Fruit fly (Drosophila melanogaster): ENCODE results near the gene Surf4.

Surf4 gene

dm6 chr3R:15330472-15330871 lies 15.5 kb downstream of the Surf4 start, which contains the start of gene mRpL9 (continued):
- TF ChIP-seq cwo (GFP tag; optimal IDR thresholded peaks at IDR 0.05) (no peak), CG9215 (GFP tag; IDR thresholded peaks at IDR 0.05) (peak; percentile 25; the same call in 1 of the 2 replicates), CTCF (GFP tag; optimal IDR thresholded peaks at IDR 0.05) (peak; percentile 26), dmrt99B (tag; optimal IDR thresholded peaks at IDR 0.05) (no peak), CG9932 (GFP tag; IDR thresholded peaks at IDR 0.05) (peak; percentile 60), CG6854 (GFP tag; optimal IDR thresholded peaks at IDR 0.05) (no peak), lbe (GFP tag; optimal IDR thresholded peaks at IDR 0.05) (no peak), grau (tag; optimal IDR thresholded peaks at IDR 0.05) (peak; percentile 39), NC2α (GFP tag; optimal IDR thresholded peaks at IDR 0.05) (no peak), CG17612 (GFP tag; IDR thresholded peaks at IDR 0.05) (no peak), CG15011 (GFP tag; optimal IDR thresholded peaks at IDR 0.05) (no peak), gcm2 (GFP tag; optimal IDR thresholded peaks at IDR 0.05) (no peak), CG2712 (tag; optimal IDR thresholded peaks at IDR 0.05) (peak; percentile 34), CG1603 (tag; optimal IDR thresholded peaks at IDR 0.05) (peak; percentile 61), CG3163 (GFP tag; optimal IDR thresholded peaks at IDR 0.05) (no peak), CG7271 (tag; optimal IDR thresholded peaks at IDR 0.05) (no peak), CG33213 (GFP tag; optimal IDR thresholded peaks at IDR 0.05) (no peak), CG8478 (optimal IDR thresholded peaks at IDR 0.05) (no peak), btn (GFP tag; optimal IDR thresholded peaks at IDR 0.05) (no peak), bbx (GFP tag; IDR thresholded peaks at IDR 0.05; ENCODE audit: partially characterized antibody) (no peak; the same call in 1 of the 2 replicates), ci (GFP tag; IDR thresholded peaks at IDR 0.05) (0 out of 3 replicates have a peak, but pooled peaks have one; percentile 37), CG10366 (GFP tag; IDR thresholded peaks at IDR 0.05) (no peak), nom (GFP tag; optimal IDR thresholded peaks at IDR 0.05) (no peak), gce (GFP tag; IDR thresholded peaks at IDR 0.05) (no peak), eve (GFP tag; optimal IDR thresholded peaks at IDR 0.05) (no peak), CG7556 (GFP tag; optimal IDR thresholded peaks at IDR 0.05) (no peak), crp (GFP tag; optimal IDR thresholded peaks at IDR 0.05) (no peak), CG10543 (GFP tag; optimal IDR thresholded peaks at IDR 0.05) (no peak), CG10654 (GFP tag; optimal IDR thresholded peaks at IDR 0.05) (peak; percentile 9), CG11560 (tag; IDR thresholded peaks at IDR 0.05) (no peak), croc (GFP tag; conservative IDR thresholded peaks at IDR 0.05) (no peak), HLH4C (GFP tag; IDR thresholded peaks at IDR 0.05; ENCODE audit: partially characterized antibody) (0 out of 3 replicates have a peak, but pooled peaks have one; percentile 48), CG14441 (GFP tag; IDR thresholded peaks at IDR 0.05) (no peak), CG18476 (GFP tag; optimal IDR thresholded peaks at IDR 0.05) (no peak), CG32767 (GFP tag; IDR thresholded peaks at IDR 0.05) (no peak), CG10321 (GFP tag; IDR thresholded peaks at IDR 0.05) (no peak), Side (GFP tag; optimal IDR thresholded peaks at IDR 0.05) (no peak), psq (GFP tag; optimal IDR thresholded peaks at IDR 0.05) (no peak), sens-2 (GFP tag; IDR thresholded peaks at IDR 0.05) (no peak), stwl (tag; optimal IDR thresholded peaks at IDR 0.05) (peak; percentile 48), Chrac-16 (GFP tag; optimal IDR thresholded peaks at IDR 0.05) (no peak), Sry-δ (GFP tag; optimal IDR thresholded peaks at IDR 0.05) (peak; percentile 71), dysf (GFP tag; IDR thresholded peaks at IDR 0.05) (no peak), hth (optimal IDR thresholded peaks at IDR 0.05) (no peak), HLH54F (GFP tag; optimal IDR thresholded peaks at IDR 0.05) (no peak), CG30020 (tag; optimal IDR thresholded peaks at IDR 0.05) (peak; percentile 31), PHDP (tag; optimal IDR thresholded peaks at IDR 0.05) (peak; percentile 32), Six4 (GFP tag; optimal IDR thresholded peaks at IDR 0.05) (no peak), BEAF-32 (GFP tag; optimal IDR thresholded peaks at IDR 0.05) (peak; percentile 68), Sox100B (GFP tag; optimal IDR thresholded peaks at IDR 0.05) (no peak), CG2120 (GFP tag; optimal IDR thresholded peaks at IDR 0.05) (peak; percentile 59), Optix (GFP tag; IDR thresholded peaks at IDR 0.05) (no peak), CG15479 (GFP tag; optimal IDR thresholded peaks at IDR 0.05) (no peak)
